Fruit fly (Drosophila melanogaster) whole organism, wandering third instar larva: ENCODE data around the gene CG7252.

ENCODE experiments used
- Myc ChIP-seq: fragments of >200 bp; optimal IDR thresholded peaks from 2 replicates; lab custom pipeline; 2017
- dmrt93B ChIP-seq: fragments of 200-800 bp; sonication (Bioruptor generic); optimal IDR thresholded peaks from 2 replicates; lab custom pipeline; 2018; ENCODE audit warnings: missing biosample characterization, mild to moderate bottlenecking, missing genetic modification characterization
- ey ChIP-seq: fragments of 200-800 bp; sonication (Bioruptor generic); optimal IDR thresholded peaks from 2 replicates; lab custom pipeline; 2016; ENCODE audit warnings: missing biosample characterization, missing genetic modification characterization
- h ChIP-seq: fragments of 200-800 bp; sonication (Bioruptor generic); optimal IDR thresholded peaks from 3 replicates; lab custom pipeline; 2016; ENCODE audit warnings: missing biosample characterization, mild to moderate bottlenecking, missing genetic modification characterization
- usp ChIP-seq: fragments of >200 bp; optimal IDR thresholded peaks from 2 replicates; lab custom pipeline; 2017; ENCODE audit warnings: missing biosample characterization, missing genetic modification characterization

DNA sequence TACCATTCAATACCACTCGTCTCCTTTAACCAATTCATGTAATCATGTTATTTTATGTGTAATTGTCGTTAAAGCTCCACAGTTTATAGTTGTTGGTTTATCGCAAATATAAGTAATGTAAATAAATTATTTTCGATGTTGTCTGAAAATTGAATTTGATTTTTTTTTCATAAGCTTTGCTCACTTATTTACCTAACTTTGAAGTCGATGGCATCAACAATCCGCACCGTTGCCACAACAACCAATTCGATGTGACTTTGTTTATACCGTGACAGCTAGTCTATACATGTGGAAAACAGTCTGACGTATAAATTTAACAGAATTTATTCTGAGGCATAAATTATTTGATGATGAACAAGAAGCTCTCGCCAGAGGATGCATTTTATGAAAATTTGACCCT is 43.0 kb downstream of the CG7252 start, which contains the start of gene CG6931:
- TF ChIP-seq usp (GFP tag; lab: Kevin White, UChicago) (no peak), ey (GFP tag; lab: Kevin White, UChicago) (no peak), Myc (lab: Kevin White, UChicago) (no peak), dmrt93B (no peak), h (GFP tag; lab: Kevin White, UChicago) (no peak)
